Fruit fly (Drosophila melanogaster) whole organism, embryonic: ENCODE results near the gene CG44139.
A peak's percentile ranks its signal among the peaks of the same experiment; 100 is the strongest.

Source experiments
- Ada2b ChIP-seq: fragments of 200-800 bp; sonication (Bioruptor generic); IDR thresholded peaks from 2 replicates; pipeline ENCODE4 v1.3.6; 2022; ENCODE audit warnings: missing biosample characterization, missing genetic modification characterization
- CG10267 ChIP-seq: fragments of 200-800 bp; sonication (Bioruptor generic); optimal IDR thresholded peaks from 2 replicates; lab custom pipeline; 2018; ENCODE audit warnings: missing biosample characterization, mild to moderate bottlenecking, missing genetic modification characterization, moderate library complexity
- CG12071 ChIP-seq: fragments of 200-800 bp; sonication (Bioruptor generic); optimal IDR thresholded peaks from 3 replicates; lab custom pipeline; 2018; ENCODE audit warnings: missing biosample characterization, mild to moderate bottlenecking, missing genetic modification characterization
- CG12104 ChIP-seq: fragments of 200-800 bp; sonication (Bioruptor generic); optimal IDR thresholded peaks from 3 replicates; lab custom pipeline; 2016; ENCODE audit warnings: missing biosample characterization, missing genetic modification characterization
- CG12236 ChIP-seq: fragments of 200-800 bp; sonication (Bioruptor generic); optimal IDR thresholded peaks from 2 replicates; lab custom pipeline; 2016; ENCODE audit warnings: missing biosample characterization, missing genetic modification characterization
- CG13123 ChIP-seq: fragments of 200-800 bp; sonication (Bioruptor generic); optimal IDR thresholded peaks from 2 replicates; lab custom pipeline; 2016; ENCODE audit warnings: missing biosample characterization, missing genetic modification characterization
- CG15479 ChIP-seq: fragments of 200-800 bp; sonication (Bioruptor generic); optimal IDR thresholded peaks from 3 replicates; lab custom pipeline; 2019; ENCODE audit warnings: missing biosample characterization, mild to moderate bottlenecking, missing genetic modification characterization, moderate library complexity
- CG1602 ChIP-seq: fragments of 200-800 bp; sonication (Bioruptor generic); optimal IDR thresholded peaks from 3 replicates; lab custom pipeline; 2016; ENCODE audit warnings: missing biosample characterization, missing genetic modification characterization
- CG16815 ChIP-seq: fragments of 200-800 bp; sonication (Bioruptor generic); optimal IDR thresholded peaks from 3 replicates; lab custom pipeline; 2017; ENCODE audit warnings: missing biosample characterization, mild to moderate bottlenecking, missing genetic modification characterization
- CG17359 ChIP-seq: fragments of 200-800 bp; sonication (Bioruptor generic); optimal IDR thresholded peaks from 3 replicates; lab custom pipeline; 2018; ENCODE audit warnings: missing biosample characterization, mild to moderate bottlenecking, missing genetic modification characterization, moderate library complexity
- CG17568 ChIP-seq: fragments of 200-800 bp; sonication (Bioruptor generic); optimal IDR thresholded peaks from 2 replicates; lab custom pipeline; 2018; ENCODE audit warnings: missing biosample characterization, mild to moderate bottlenecking, missing genetic modification characterization, moderate library complexity
- CG18011 ChIP-seq: fragments of 200-800 bp; sonication (Bioruptor generic); optimal IDR thresholded peaks from 2 replicates; lab custom pipeline; 2017; ENCODE audit warnings: missing biosample characterization, missing genetic modification characterization, mild to moderate bottlenecking, moderate library complexity, missing genotype
- CG2129 ChIP-seq: fragments of 200-800 bp; sonication (Bioruptor generic); IDR thresholded peaks from 2 replicates; pipeline ENCODE4 v1.3.6; 2022; ENCODE audit warnings: missing biosample characterization, missing genetic modification characterization; ENCODE audit not compliant: partially characterized antibody
- CG30431 ChIP-seq: fragments of 200-800 bp; sonication (Bioruptor generic); optimal IDR thresholded peaks from 2 replicates; lab custom pipeline; 2017; ENCODE audit warnings: missing biosample characterization, missing genetic modification characterization
- CG34224 ChIP-seq: fragments of 200-800 bp; sonication (Bioruptor generic); IDR thresholded peaks from 3 replicates; pipeline ENCODE4 v1.3.6; 2022; ENCODE audit warnings: missing biosample characterization, missing genetic modification characterization; ENCODE audit not compliant: partially characterized antibody
- CG6254 ChIP-seq: fragments of 200-800 bp; sonication (Bioruptor generic); optimal IDR thresholded peaks from 3 replicates; lab custom pipeline; 2017; ENCODE audit warnings: mild to moderate bottlenecking, missing biosample characterization, missing genetic modification reagents, missing genetic modification characterization
- CG6272 ChIP-seq: fragments of 200-800 bp; sonication (Bioruptor generic); IDR thresholded peaks from 2 replicates; pipeline ENCODE4 v1.3.6; 2022; ENCODE audit warnings: missing biosample characterization, missing genetic modification characterization
- CG8290 ChIP-seq, 3 experiments: fragments of 200-800 bp; sonication (Bioruptor generic); optimal IDR thresholded peaks; 2 replicates each; lab custom pipeline; 2016 to 2019; ENCODE audit warnings: missing biosample characterization in 3 of 3, missing genetic modification characterization in 3 of 3, mild to moderate bottlenecking in 2 of 3, moderate library complexity in 1 of 3
- CG9817 ChIP-seq: fragments of 200-800 bp; sonication (Bioruptor generic); optimal IDR thresholded peaks from 2 replicates; lab custom pipeline; 2018; ENCODE audit warnings: missing biosample characterization, mild to moderate bottlenecking, missing genetic modification characterization, moderate library complexity
- CHES-1-like ChIP-seq: fragments of 200-800 bp; sonication (Bioruptor generic); optimal IDR thresholded peaks from 2 replicates; lab custom pipeline; 2016; ENCODE audit warnings: missing biosample characterization, missing genetic modification characterization
- Dbx ChIP-seq: fragments of 200-800 bp; sonication (Bioruptor generic); IDR thresholded peaks from 3 replicates; pipeline ENCODE4 v1.3.6; 2022; ENCODE audit warnings: missing biosample characterization, missing genetic modification characterization
- Dip3 ChIP-seq: fragments of 200-800 bp; sonication (Bioruptor generic); optimal IDR thresholded peaks from 3 replicates; lab custom pipeline; 2016; ENCODE audit warnings: missing biosample characterization, missing genetic modification characterization
- Drgx ChIP-seq: fragments of 200-800 bp; sonication (Bioruptor generic); IDR thresholded peaks from 2 replicates; pipeline ENCODE4 v1.3.6; 2022; ENCODE audit warnings: missing biosample characterization, missing genetic modification characterization
- Ets97D ChIP-seq: fragments of 200-800 bp; sonication (Bioruptor generic); optimal IDR thresholded peaks from 3 replicates; lab custom pipeline; 2016; ENCODE audit warnings: missing biosample characterization, missing genetic modification characterization
- GATAe ChIP-seq: fragments of 200-800 bp; sonication (Bioruptor generic); conservative IDR thresholded peaks from 2 replicates; pipeline ENCODE4 v1.3.6; 2022; ENCODE audit warnings: missing biosample characterization, missing genetic modification characterization
- Hr3 ChIP-seq: fragments of 200-800 bp; sonication (Bioruptor generic); optimal IDR thresholded peaks from 3 replicates; lab custom pipeline; 2016; ENCODE audit warnings: missing biosample characterization, missing genetic modification characterization
- NFAT ChIP-seq: fragments of 200-800 bp; sonication (Bioruptor generic); IDR thresholded peaks from 2 replicates; pipeline ENCODE4 v1.3.6; 2022; ENCODE audit warnings: missing biosample characterization, missing genetic modification characterization
- Scr ChIP-seq: fragments of 200-800 bp; sonication (Bioruptor generic); IDR thresholded peaks from 2 replicates; pipeline ENCODE4 v1.3.6; 2022; ENCODE audit warnings: missing biosample characterization, missing genetic modification characterization; ENCODE audit not compliant: partially characterized antibody
- Stat92E ChIP-seq, 3 experiments: fragments of >200 bp in 2 of 3; fragments of 200-800 bp in 1 of 3; sonication (Bioruptor generic) in 1 of 3; optimal IDR thresholded peaks; 2 replicates each; lab custom pipeline; 2017 to 2019; ENCODE audit warnings: missing biosample characterization in 3 of 3, missing genetic modification characterization in 3 of 3, mild to moderate bottlenecking in 1 of 3, moderate library complexity in 1 of 3
- Taf1 ChIP-seq: fragments of 200-800 bp; sonication (Bioruptor generic); IDR thresholded peaks from 2 replicates; pipeline ENCODE4 v1.3.6; 2022; ENCODE audit warnings: missing biosample characterization, missing genetic modification characterization
- Xrp1 ChIP-seq: fragments of 200-800 bp; sonication (Bioruptor generic); IDR thresholded peaks from 2 replicates; pipeline ENCODE4 v1.3.6; 2022; ENCODE audit warnings: missing biosample characterization, missing genetic modification characterization
- ci ChIP-seq: fragments of 200-800 bp; sonication (Bioruptor generic); IDR thresholded peaks from 3 replicates; pipeline ENCODE4 v1.3.6; 2022; ENCODE audit warnings: missing biosample characterization, missing genetic modification characterization
- dpn ChIP-seq, 2 experiments: fragments of 200-800 bp; sonication (Bioruptor generic); optimal IDR thresholded peaks; 3 replicates each; lab custom pipeline; 2016; ENCODE audit warnings: missing biosample characterization in 2 of 2, missing genetic modification characterization in 2 of 2
- dysf ChIP-seq: fragments of 200-800 bp; sonication (Bioruptor generic); IDR thresholded peaks from 3 replicates; pipeline ENCODE4 v1.3.6; 2022; ENCODE audit warnings: missing biosample characterization, missing genetic modification characterization
- emc ChIP-seq: fragments of 200-800 bp; sonication (Bioruptor generic); optimal IDR thresholded peaks from 2 replicates; lab custom pipeline; 2016; ENCODE audit warnings: missing biosample characterization, missing genetic modification characterization
- gcm ChIP-seq: fragments of 200-800 bp; sonication (Bioruptor generic); optimal IDR thresholded peaks from 2 replicates; lab custom pipeline; 2019; ENCODE audit warnings: missing biosample characterization, mild to moderate bottlenecking, missing genetic modification characterization, moderate library complexity
- gsb-n ChIP-seq: fragments of 200-800 bp; sonication (Bioruptor generic); optimal IDR thresholded peaks from 3 replicates; lab custom pipeline; 2018; ENCODE audit warnings: missing biosample characterization, mild to moderate bottlenecking, missing genetic modification characterization
- hb ChIP-seq: fragments of 200-800 bp; sonication (Bioruptor generic); IDR thresholded peaks from 3 replicates; pipeline ENCODE4 v1.3.6; 2022; ENCODE audit warnings: missing biosample characterization, missing genetic modification characterization; ENCODE audit not compliant: partially characterized antibody
- jumu ChIP-seq: fragments of 200-800 bp; sonication (Bioruptor generic); optimal IDR thresholded peaks from 3 replicates; lab custom pipeline; 2016; ENCODE audit warnings: missing biosample characterization, missing genetic modification characterization
- luna ChIP-seq: fragments of 200-800 bp; sonication (Bioruptor generic); optimal IDR thresholded peaks from 2 replicates; lab custom pipeline; 2016; ENCODE audit warnings: missing biosample characterization, missing genetic modification characterization
- otp ChIP-seq: fragments of 200-800 bp; sonication (Bioruptor generic); IDR thresholded peaks from 3 replicates; pipeline ENCODE4, ENCODE4 v1.3.6; 2022; ENCODE audit warnings: missing biosample characterization, missing genetic modification characterization
- p53 ChIP-seq: fragments of 200-800 bp; sonication (Bioruptor generic); optimal IDR thresholded peaks from 2 replicates; lab custom pipeline; 2016; ENCODE audit warnings: missing biosample characterization, missing genetic modification characterization
- pros ChIP-seq: fragments of 200-800 bp; sonication (Bioruptor generic); optimal IDR thresholded peaks from 3 replicates; lab custom pipeline; 2019; ENCODE audit warnings: missing biosample characterization, mild to moderate bottlenecking, missing genetic modification characterization, moderate library complexity
- sd ChIP-seq: fragments of 200-800 bp; sonication (Bioruptor generic); optimal IDR thresholded peaks from 3 replicates; lab custom pipeline; 2018; ENCODE audit warnings: missing biosample characterization, mild to moderate bottlenecking, missing genetic modification characterization, moderate library complexity
- slou ChIP-seq: fragments of 200-800 bp; sonication (Bioruptor generic); optimal IDR thresholded peaks from 3 replicates; lab custom pipeline; 2016; ENCODE audit warnings: missing biosample characterization, missing genetic modification characterization
- ssp ChIP-seq: fragments of 200-800 bp; sonication (Bioruptor generic); IDR thresholded peaks from 2 replicates; pipeline ENCODE4 v1.3.6; 2022; ENCODE audit warnings: missing biosample characterization, missing genetic modification characterization
- tap ChIP-seq: fragments of 200-800 bp; optimal IDR thresholded peaks from 3 replicates; lab custom pipeline; 2019; ENCODE audit warnings: missing biosample characterization, mild to moderate bottlenecking, missing genetic modification characterization, moderate library complexity
- tll ChIP-seq, 2 experiments: fragments of 200-800 bp in 1 of 2; fragments of >200 bp in 1 of 2; sonication (Bioruptor generic) in 1 of 2; optimal IDR thresholded peaks; 2 replicates each; lab custom pipeline; 2017 to 2019; ENCODE audit warnings: missing biosample characterization in 2 of 2, missing genetic modification characterization in 2 of 2, mild to moderate bottlenecking in 1 of 2, moderate library complexity in 1 of 2
- wek ChIP-seq: fragments of 200-800 bp; sonication (Bioruptor generic); optimal IDR thresholded peaks from 3 replicates; lab custom pipeline; 2018; ENCODE audit warnings: missing biosample characterization, mild to moderate bottlenecking, missing genetic modification characterization, moderate library complexity

The CG44139 gene

DNA sequence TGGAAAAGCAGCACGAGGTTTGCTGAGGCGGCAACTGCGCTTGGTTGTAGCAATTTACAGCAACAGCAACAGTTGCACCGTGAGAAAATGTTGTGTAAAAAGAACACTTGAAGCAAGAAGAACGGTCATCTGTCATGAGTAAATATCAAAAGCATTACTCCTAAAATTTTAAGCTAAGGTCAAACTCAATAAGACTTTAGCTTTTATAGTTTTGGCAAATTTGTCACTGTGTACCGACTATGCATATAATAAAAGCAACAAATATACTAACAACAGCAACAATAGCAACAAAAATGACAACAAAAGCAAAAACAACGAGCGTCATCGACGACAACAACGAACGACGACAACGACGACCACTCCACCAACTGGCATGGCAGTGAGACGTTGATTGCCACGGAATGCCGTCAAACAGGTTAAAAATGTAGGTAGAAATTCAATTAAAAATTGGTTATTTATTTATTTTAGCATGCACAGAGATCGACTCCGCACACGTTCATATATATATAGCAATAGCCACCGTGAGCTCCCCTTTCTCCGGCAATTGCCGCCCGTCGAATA lies 9.0 kb downstream of the CG44139 start (continued):
- TF ChIP-seq CG18011 (GFP tag; lab: Kevin White, UChicago) = peak; percentile 26
- TF ChIP-seq CG1602 (GFP tag; lab: Kevin White, UChicago) = peak; percentile 79
- peak; percentile 40 for TF ChIP-seq Dip3 (GFP tag; lab: Kevin White, UChicago)
- TF ChIP-seq CG15479 (GFP tag; lab: Kevin White, UChicago) = no peak
- peak; percentile 48 for TF ChIP-seq Ets97D
- TF ChIP-seq Taf1 (GFP tag; lab: Robert Waterston, UW) = no peak
- TF ChIP-seq CG34224 (GFP tag; lab: Robert Waterston, UW) = no peak
- TF ChIP-seq gcm (GFP tag; lab: Kevin White, UChicago) = peak; percentile 69
- peak; percentile 79 for TF ChIP-seq Xrp1 (GFP tag; lab: Robert Waterston, UW)
- TF ChIP-seq p53 = peak; percentile 63
- peak; percentile 69 for TF ChIP-seq CG12071 (GFP tag; lab: Kevin White, UChicago)
- TF ChIP-seq NFAT (GFP tag; lab: Robert Waterston, UW) = no peak; the same call in 1 of the 2 replicates
- peak; percentile 45 for TF ChIP-seq slou
- TF ChIP-seq dysf (GFP tag; lab: Robert Waterston, UW) = peak; percentile 90
- no peak for TF ChIP-seq Scr (GFP tag; lab: Robert Waterston, UW)
- no peak for TF ChIP-seq CG2129 (GFP tag; lab: Robert Waterston, UW)
- peak; percentile 85 for TF ChIP-seq otp (GFP tag; lab: Robert Waterston, UW)
- peak; percentile 69 for TF ChIP-seq CG12104 (GFP tag; lab: Kevin White, UChicago)
- peak; percentile 69 for TF ChIP-seq gsb-n
- peak; percentile 62 for TF ChIP-seq CG10267
- TF ChIP-seq ssp (GFP tag; lab: Robert Waterston, UW) = peak; percentile 81
- TF ChIP-seq CG12236 = peak; percentile 72
- TF ChIP-seq CG8290 (GFP tag; optimal IDR thresholded peaks at IDR 0.05; lab: Kevin White, UChicago) = peak; percentile 51
- peak in 1 of 2 experiments; percentile 85 for TF ChIP-seq CG8290 (tag; optimal IDR thresholded peaks at IDR 0.05; lab: Kevin White, UChicago)
- no peak for TF ChIP-seq tll (GFP tag; optimal IDR thresholded peaks at IDR 0.05; lab: Kevin White, UChicago)
- no peak for TF ChIP-seq Stat92E (GFP tag; optimal IDR thresholded peaks at IDR 0.05; lab: Kevin White, UChicago)
- TF ChIP-seq CG16815 (GFP tag; lab: Kevin White, UChicago) = peak; percentile 8
- no peak for TF ChIP-seq luna (GFP tag; lab: Kevin White, UChicago)
- peak; percentile 73 for TF ChIP-seq Hr3
- TF ChIP-seq ci (GFP tag; lab: Robert Waterston, UW) = peak; percentile 96
- peak; percentile 99 for TF ChIP-seq sd
- peak; percentile 82 for TF ChIP-seq CG9817
- peak; percentile 83 for TF ChIP-seq jumu (GFP tag; lab: Kevin White, UChicago)
- peak; percentile 52; the same call in 1 of the 3 replicates for TF ChIP-seq Dbx
- peak; percentile 90 for TF ChIP-seq CG17359 (tag; lab: Kevin White, UChicago)
- TF ChIP-seq Ada2b (GFP tag; lab: Robert Waterston, UW) = peak; percentile 88
- TF ChIP-seq tap (tag; lab: Kevin White, UChicago) = peak; percentile 81
- TF ChIP-seq CG17568 = peak; percentile 71
- TF ChIP-seq Drgx = peak; percentile 97
- peak; percentile 52 for TF ChIP-seq CG30431
- no peak for TF ChIP-seq GATAe (GFP tag; lab: Robert Waterston, UW)
- no peak for TF ChIP-seq hb (GFP tag; lab: Robert Waterston, UW)
- no peak for TF ChIP-seq pros
- peak; percentile 63 for TF ChIP-seq wek (GFP tag; lab: Kevin White, UChicago)
- TF ChIP-seq emc (GFP tag; lab: Kevin White, UChicago) = no peak
- peak; percentile 53 for TF ChIP-seq CG6254
- peak; percentile 47; the same call in 1 of the 2 replicates for TF ChIP-seq CG6272 (GFP tag; lab: Robert Waterston, UW)
- peak; percentile 70 for TF ChIP-seq CHES-1-like
- peak; percentile 62 for TF ChIP-seq CG13123
- peak; percentile 87 to 88 for TF ChIP-seq dpn (GFP tag; optimal IDR thresholded peaks at IDR 0.05; lab: Kevin White, UChicago)
